Fruit fly (Drosophila melanogaster): Measurements from ENCODE around the gene upd1.

dm6 chrX:18310979-18311378, 1.9 kb upstream of the upd1 start:
- TF ChIP-seq Hr38 (GFP tag; optimal IDR thresholded peaks at IDR 0.05) = no peak
- TF ChIP-seq Eip75B (GFP tag; optimal IDR thresholded peaks at IDR 0.05) = no peak
- no peak for TF ChIP-seq Smox (GFP tag; optimal IDR thresholded peaks at IDR 0.05)
